Fruit fly (Drosophila melanogaster) whole organism, adult: ENCODE results near the gene PGRP-LB.

Experiments
- CG11617 ChIP-seq: fragments of 200-800 bp; sonication (Bioruptor generic); optimal IDR thresholded peaks from 2 replicates; lab custom pipeline; 2017; ENCODE audit warnings: mild to moderate bottlenecking, missing biosample characterization, missing genetic modification reagents, missing genetic modification characterization
- CG12768 ChIP-seq: fragments of 200-800 bp; sonication (Bioruptor generic); optimal IDR thresholded peaks from 2 replicates; lab custom pipeline; 2017; ENCODE audit warnings: missing biosample characterization, missing genetic modification characterization, mild to moderate bottlenecking, moderate library complexity, missing genetic modification reagents
- CG14711 ChIP-seq: fragments of 200-800 bp; sonication (Bioruptor generic); optimal IDR thresholded peaks from 2 replicates; lab custom pipeline; 2018; ENCODE audit warnings: missing biosample characterization, mild to moderate bottlenecking, missing genetic modification characterization, moderate library complexity
- CG1620 ChIP-seq: fragments of 200-800 bp; sonication (Bioruptor generic); optimal IDR thresholded peaks from 2 replicates; lab custom pipeline; 2016; ENCODE audit warnings: missing biosample characterization, missing genetic modification characterization
- CG33017 ChIP-seq: fragments of 200-800 bp; sonication (Bioruptor generic); optimal IDR thresholded peaks from 2 replicates; lab custom pipeline; 2018; ENCODE audit warnings: missing biosample characterization, mild to moderate bottlenecking, missing genetic modification characterization, moderate library complexity
- CG5204 ChIP-seq: fragments of 200-800 bp; sonication (Bioruptor generic); optimal IDR thresholded peaks from 2 replicates; lab custom pipeline; 2016; ENCODE audit warnings: missing biosample characterization, missing genetic modification characterization
- CG7045 ChIP-seq: fragments of 200-800 bp; sonication (Bioruptor generic); optimal IDR thresholded peaks from 2 replicates; lab custom pipeline; 2017; ENCODE audit warnings: missing biosample characterization, mild to moderate bottlenecking, missing genetic modification characterization
- CG7101 ChIP-seq: fragments of 200-800 bp; sonication (Bioruptor generic); optimal IDR thresholded peaks from 2 replicates; lab custom pipeline; 2018; ENCODE audit warnings: missing biosample characterization, mild to moderate bottlenecking, missing genetic modification characterization, moderate library complexity
- Clk ChIP-seq: fragments of 200-800 bp; sonication (Bioruptor generic); optimal IDR thresholded peaks from 2 replicates; lab custom pipeline; 2017; ENCODE audit warnings: missing biosample characterization, missing genetic modification characterization
- Crg-1 ChIP-seq: fragments of 200-800 bp; sonication (Bioruptor generic); optimal IDR thresholded peaks from 2 replicates; lab custom pipeline; 2016; ENCODE audit warnings: missing biosample characterization, missing genetic modification characterization
- Hr96 ChIP-seq: fragments of 200-800 bp; sonication (Bioruptor generic); optimal IDR thresholded peaks from 2 replicates; lab custom pipeline; 2016; ENCODE audit warnings: missing biosample characterization, missing genetic modification characterization
- Mnt ChIP-seq: fragments of 200-800 bp; sonication (Bioruptor generic); optimal IDR thresholded peaks from 2 replicates; lab custom pipeline; 2016; ENCODE audit warnings: missing biosample characterization, mild to moderate bottlenecking, missing genetic modification characterization
- bab1 ChIP-seq: fragments of 200-800 bp; sonication (Bioruptor generic); optimal IDR thresholded peaks from 3 replicates; lab custom pipeline; 2019; ENCODE audit warnings: missing biosample characterization, mild to moderate bottlenecking, missing genetic modification characterization, moderate library complexity
- cic ChIP-seq: fragments of 200-800 bp; sonication (Bioruptor generic); optimal IDR thresholded peaks from 2 replicates; lab custom pipeline; 2017; ENCODE audit warnings: missing biosample characterization, mild to moderate bottlenecking, missing genetic modification characterization, moderate library complexity
- cnc ChIP-seq, 2 experiments: fragments of >200 bp; optimal IDR thresholded peaks; 2 replicates each; lab custom pipeline; 2017
- kay ChIP-seq: fragments of 200-800 bp; sonication (Bioruptor generic); peaks from one replicate; lab custom pipeline; 2016; ENCODE audit warnings: missing biosample characterization, missing genetic modification characterization, borderline replicate concordance
- ovo ChIP-seq: fragments of 200-800 bp; sonication (Bioruptor generic); optimal IDR thresholded peaks from 2 replicates; lab custom pipeline; 2016; ENCODE audit warnings: missing biosample characterization, missing genetic modification characterization
- pad ChIP-seq: fragments of 200-800 bp; sonication (Bioruptor generic); optimal IDR thresholded peaks from 3 replicates; lab custom pipeline; 2017; ENCODE audit warnings: missing biosample characterization, missing genetic modification characterization, mild to moderate bottlenecking, moderate library complexity, missing genetic modification reagents
- tj ChIP-seq: fragments of 200-800 bp; sonication (Bioruptor generic); optimal IDR thresholded peaks from 3 replicates; lab custom pipeline; 2017; ENCODE audit warnings: missing biosample characterization, mild to moderate bottlenecking, missing genetic modification characterization, moderate library complexity
- toe ChIP-seq: fragments of 200-800 bp; sonication (Bioruptor generic); optimal IDR thresholded peaks from 2 replicates; lab custom pipeline; 2016; ENCODE audit warnings: missing biosample characterization, missing genetic modification characterization

PGRP-LB gene

dm6 chr3R:11409667-11410137 lies 50.6 kb downstream of the PGRP-LB start, which contains the start of the genes mgr and Irbp:
Gene mgr, minus strand, starts transcription at chr3R:11409875.
Gene Irbp, plus strand, starts transcription at chr3R:11410047.
- peak; percentile 73 for TF ChIP-seq Mnt (GFP tag; lab: Kevin White, UChicago)
- TF ChIP-seq tj = peak; percentile 66
- TF ChIP-seq ovo (GFP tag; lab: Kevin White, UChicago) = peak; percentile 71
- peak; percentile 76 for TF ChIP-seq kay (GFP tag; lab: Kevin White, UChicago)
- peak; percentile 79 for TF ChIP-seq Crg-1 (GFP tag; lab: Kevin White, UChicago)
- peak; percentile 96 for TF ChIP-seq CG7101 (tag; lab: Kevin White, UChicago)
- peak; percentile 9 for TF ChIP-seq Hr96 (GFP tag; lab: Kevin White, UChicago)
- peak; percentile 55 for TF ChIP-seq CG5204
- peak; percentile 95 for TF ChIP-seq bab1
- TF ChIP-seq toe (GFP tag; lab: Kevin White, UChicago) = peak; percentile 59
- peak; percentile 93 for TF ChIP-seq CG14711 (tag; lab: Kevin White, UChicago)
- peak; percentile 4 for TF ChIP-seq cic (GFP tag; lab: Kevin White, UChicago)
- TF ChIP-seq Clk = peak; percentile 64
- TF ChIP-seq pad (GFP tag; lab: Kevin White, UChicago) = peak; percentile 76
- peak; percentile 92 for TF ChIP-seq CG7045 (GFP tag; lab: Kevin White, UChicago)
- TF ChIP-seq CG33017 (tag; lab: Kevin White, UChicago) = peak; percentile 91
- TF ChIP-seq CG12768 (GFP tag; lab: Kevin White, UChicago) = peak; percentile 87
- no peak for TF ChIP-seq cnc (optimal IDR thresholded peaks at IDR 0.05; lab: Kevin White, UChicago)
- TF ChIP-seq CG1620 = peak; percentile 58
- TF ChIP-seq CG11617 (GFP tag; lab: Kevin White, UChicago) = peak; percentile 91

dm6 chr3R:11407733-11408134 lies 52.6 kb downstream of the PGRP-LB start, which contains the start of gene mRpL40:
Gene mRpL40, plus strand, starts transcription at chr3R:11407918.
- TF ChIP-seq Clk = no peak
- TF ChIP-seq bab1 = peak; percentile 48
- no peak for TF ChIP-seq Hr96 (GFP tag; lab: Kevin White, UChicago)
- no peak for TF ChIP-seq kay (GFP tag; lab: Kevin White, UChicago)
- TF ChIP-seq toe (GFP tag; lab: Kevin White, UChicago) = no peak

DNA sequence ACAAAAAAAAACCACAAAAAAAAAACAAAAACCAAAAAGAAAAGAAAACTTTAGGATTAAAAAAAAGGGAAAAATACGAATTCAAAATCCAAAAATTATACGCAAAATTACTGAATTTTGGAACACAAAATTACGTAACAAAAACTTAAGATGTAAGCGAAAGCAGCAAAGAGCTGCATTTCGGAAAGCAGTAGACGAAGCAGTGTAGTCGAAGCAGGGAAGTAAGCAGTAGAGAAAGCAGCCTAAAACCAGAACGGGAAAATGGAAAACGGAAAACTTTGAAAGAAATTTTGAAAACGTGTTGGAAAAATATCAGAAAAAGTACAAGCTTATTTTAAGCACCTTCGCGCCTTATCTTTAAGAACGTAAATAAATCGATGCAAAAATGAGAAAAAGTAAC lies 57.5 kb downstream of the PGRP-LB start:
- no peak for TF ChIP-seq CG11617 (GFP tag; lab: Kevin White, UChicago)
- no peak for TF ChIP-seq Crg-1 (GFP tag; lab: Kevin White, UChicago)
- no peak for TF ChIP-seq ovo (GFP tag; lab: Kevin White, UChicago)
- TF ChIP-seq kay (GFP tag; lab: Kevin White, UChicago) = no peak
